Worm (Caenorhabditis elegans) whole organism, late embryonic: ENCODE data around the gene spo-11.
"Not testable (repeated sequence)": the region's sequence is repeated elsewhere in the genome, so short reads cannot be mapped to it uniquely, and the experiment has no call there.

Source experiments
- ama-1 ChIP-seq: fragments of 150-350 bp; optimal IDR thresholded peaks from 2 replicates; lab custom pipeline; 2014
- ceh-22 ChIP-seq: sonication (generic microtip); optimal IDR thresholded peaks from 2 replicates; lab custom pipeline; 2017; ENCODE audit warnings: missing biosample characterization, missing genetic modification characterization
- ceh-48 ChIP-seq: sonication (generic microtip); optimal IDR thresholded peaks from 2 replicates; lab custom pipeline; 2016; ENCODE audit warnings: missing genetic modification characterization, inconsistent platforms, missing compliant biosample characterization
- elt-2 ChIP-seq: sonication (generic microtip); optimal IDR thresholded peaks from 2 replicates; lab custom pipeline; 2016; ENCODE audit warnings: missing genetic modification reagents, missing genetic modification characterization, missing compliant biosample characterization
- fkh-10 ChIP-seq: fragments of 150-350 bp; optimal IDR thresholded peaks from 2 replicates; lab custom pipeline; 2014; ENCODE audit warnings: missing biosample characterization, missing genetic modification reagents, missing genetic modification characterization
- hlh-6 ChIP-seq: sonication (generic microtip); optimal IDR thresholded peaks from 2 replicates; lab custom pipeline; 2016; ENCODE audit warnings: missing genotype, missing genetic modification characterization, missing compliant biosample characterization
- lim-6 ChIP-seq: sonication (generic microtip); optimal IDR thresholded peaks from 2 replicates; lab custom pipeline; 2016; ENCODE audit warnings: missing genetic modification characterization, missing compliant biosample characterization
- pha-2 ChIP-seq: sonication (generic microtip); optimal IDR thresholded peaks from 2 replicates; lab custom pipeline; 2017; ENCODE audit warnings: mild to moderate bottlenecking, missing genetic modification characterization, missing compliant biosample characterization
- pha-4 ChIP-seq: fragments of 150-350 bp; optimal IDR thresholded peaks from 2 replicates; lab custom pipeline; 2018; ENCODE audit warnings: missing biosample characterization, missing genetic modification reagents, missing genetic modification characterization
- rnt-1 ChIP-seq: sonication (generic microtip); optimal IDR thresholded peaks from 2 replicates; lab custom pipeline; 2016; ENCODE audit warnings: missing genetic modification characterization, missing compliant biosample characterization
- sox-4 ChIP-seq: sonication (generic microtip); optimal IDR thresholded peaks from 2 replicates; lab custom pipeline; 2017; ENCODE audit warnings: mild to moderate bottlenecking, missing genetic modification characterization, inconsistent platforms, missing compliant biosample characterization

ce11 chrIV:11154425-11155114, 29.9 kb upstream of the spo-11 start, which contains the start of gene C08F8.3:
- TF ChIP-seq fkh-10; ama-1 (lab: Kevin White, UChicago); ceh-22 (tag; lab: Kevin White, UChicago); sox-4 (tag; lab: Kevin White, UChicago); pha-4; rnt-1 (tag; lab: Kevin White, UChicago); lim-6 (tag; lab: Kevin White, UChicago); ceh-48 (tag; lab: Kevin White, UChicago); hlh-6 (tag; lab: Kevin White, UChicago); pha-2 (tag; lab: Kevin White, UChicago); elt-2 (tag; lab: Kevin White, UChicago): not testable (repeated sequence)
